Worm (Caenorhabditis elegans): ENCODE measurements around the gene Y54G9A.5.
A peak's percentile ranks its signal among the peaks of the same experiment; 100 is the strongest.

Y54G9A.5 gene

ce11 chrII:13756232-13756631, 33.4 kb downstream of the Y54G9A.5 start (continued):
- no peak for TF ChIP-seq ceh-44 (GFP tag; IDR thresholded peaks at IDR 0.05)
- TF ChIP-seq mes-2 (tag; optimal IDR thresholded peaks at IDR 0.05; ENCODE audit: poor library complexity, severe bottlenecking): peak; percentile 30
- TF ChIP-seq lin-39 (tag; optimal IDR thresholded peaks at IDR 0.05): no peak
- no peak for TF ChIP-seq nhr-77 (tag; optimal IDR thresholded peaks at IDR 0.05)
- no peak for TF ChIP-seq mxl-2 (GFP tag; conservative IDR thresholded peaks at IDR 0.05)
- no peak for TF ChIP-seq daf-16 (GFP tag; optimal IDR thresholded peaks at IDR 0.05)
- TF ChIP-seq daf-16 (tag; optimal IDR thresholded peaks at IDR 0.05): no peak
- TF ChIP-seq Y105C5A.15 (GFP tag; IDR thresholded peaks at IDR 0.05): no peak
- no peak for TF ChIP-seq ceh-28 (tag; optimal IDR thresholded peaks at IDR 0.05)
- TF ChIP-seq lin-1 (GFP tag; IDR thresholded peaks at IDR 0.05): no peak
- no peak for TF ChIP-seq mdt-29 (GFP tag; IDR thresholded peaks at IDR 0.05)
- no peak for TF ChIP-seq unc-130 (GFP tag; optimal IDR thresholded peaks at IDR 0.05)
- TF ChIP-seq egl-43 (GFP tag; IDR thresholded peaks at IDR 0.05): no peak
- TF ChIP-seq jun-1 (tag; optimal IDR thresholded peaks at IDR 0.05): no peak
- no peak for TF ChIP-seq ZK546.5 (tag; optimal IDR thresholded peaks at IDR 0.05)
- TF ChIP-seq nhr-6 (tag; optimal IDR thresholded peaks at IDR 0.05): no peak
- TF ChIP-seq ztf-7 (tag; optimal IDR thresholded peaks at IDR 0.05): no peak
- no peak for TF ChIP-seq spr-1 (tag; optimal IDR thresholded peaks at IDR 0.05)
- peak in 1 of 2 experiments; percentile 46 for TF ChIP-seq lsy-2 (tag; optimal IDR thresholded peaks at IDR 0.05)
- no peak for TF ChIP-seq nhr-48 (tag; optimal IDR thresholded peaks at IDR 0.05)
- no peak for TF ChIP-seq vab-7 (GFP tag; IDR thresholded peaks at IDR 0.05)
- TF ChIP-seq fkh-10 (GFP tag; optimal IDR thresholded peaks at IDR 0.05): no peak
- TF ChIP-seq arid-1 (GFP tag; conservative IDR thresholded peaks at IDR 0.05): no peak
- no peak for TF ChIP-seq F37D6.2 (tag; optimal IDR thresholded peaks at IDR 0.05)
- 0 out of 2 replicates have a peak, but pooled peaks have one; percentile 19 for TF ChIP-seq hmg-1.1 (GFP tag; IDR thresholded peaks at IDR 0.05)

ce11 chrII:13758108-13758507, 35.3 kb downstream of the Y54G9A.5 start, which contains the start of gene arrd-13:
arrd-13 (plus strand) TSS chrII:13758408.
- TF ChIP-seq ZK546.5 (tag; optimal IDR thresholded peaks at IDR 0.05) (no peak), saeg-2 (GFP tag; IDR thresholded peaks at IDR 0.05) (no peak), vab-7 (GFP tag; IDR thresholded peaks at IDR 0.05) (no peak), lin-13 (GFP tag; optimal IDR thresholded peaks at IDR 0.05) (no peak), R02D3.7 (tag; optimal IDR thresholded peaks at IDR 0.05) (no peak), jun-1 (tag; optimal IDR thresholded peaks at IDR 0.05) (no peak), nhr-11 (tag; optimal IDR thresholded peaks at IDR 0.05) (no peak), egl-43 (GFP tag; IDR thresholded peaks at IDR 0.05) (no peak), unc-130 (GFP tag; optimal IDR thresholded peaks at IDR 0.05) (no peak), F49E8.2 (tag; optimal IDR thresholded peaks at IDR 0.05; ENCODE audit: borderline replicate concordance) (no peak), dmd-9 (GFP tag; IDR thresholded peaks at IDR 0.05) (no peak), Y5F2A.4 (GFP tag; optimal IDR thresholded peaks at IDR 0.05) (no peak), hlh-30 (tag; optimal IDR thresholded peaks at IDR 0.05; ENCODE audit: insufficient read depth) (no peak)

ce11 chrII:13763009-13763468, 40.2 kb downstream of the Y54G9A.5 start, which contains the start of gene arrd-11:
arrd-11 (plus strand) TSS chrII:13763418.
- no peak for TF ChIP-seq daf-16 (GFP tag; optimal IDR thresholded peaks at IDR 0.05)
- TF ChIP-seq daf-16 (tag; optimal IDR thresholded peaks at IDR 0.05): peak; percentile 89
- TF ChIP-seq nhr-77 (tag; optimal IDR thresholded peaks at IDR 0.05): no peak
- no peak for TF ChIP-seq Y75B8A.6 (GFP tag; IDR thresholded peaks at IDR 0.05)

- TF ChIP-seq daf-8 (GFP tag; IDR thresholded peaks at IDR 0.05) (no peak), ceh-82 (tag; optimal IDR thresholded peaks at IDR 0.05) (no peak), gei-8 (GFP tag; optimal IDR thresholded peaks at IDR 0.05) (no peak), cey-2 (tag; optimal IDR thresholded peaks at IDR 0.05; ENCODE audit: borderline replicate concordance, insufficient read depth) (no peak), mdt-29 (GFP tag; IDR thresholded peaks at IDR 0.05) (no peak), saeg-2 (GFP tag; IDR thresholded peaks at IDR 0.05) (no peak), daf-12 (tag; optimal IDR thresholded peaks at IDR 0.05) (no peak), nhr-111 (GFP tag; optimal IDR thresholded peaks at IDR 0.05) (no peak), dmd-9 (GFP tag; IDR thresholded peaks at IDR 0.05) (no peak), hmg-1.1 (GFP tag; IDR thresholded peaks at IDR 0.05) (no peak), spr-3 (GFP tag; optimal IDR thresholded peaks at IDR 0.05) (no peak), mdl-1 (tag; optimal IDR thresholded peaks at IDR 0.05) (no peak), egl-43 (GFP tag; IDR thresholded peaks at IDR 0.05) (no peak), zip-2 (tag; optimal IDR thresholded peaks at IDR 0.05) (no peak), lin-13 (GFP tag; optimal IDR thresholded peaks at IDR 0.05) (no peak), lin-39 (tag; optimal IDR thresholded peaks at IDR 0.05) (no peak), nhr-48 (tag; optimal IDR thresholded peaks at IDR 0.05) (no peak), attf-4 (tag; optimal IDR thresholded peaks at IDR 0.05) (no peak), zip-11 (GFP tag; IDR thresholded peaks at IDR 0.05) (no peak), hlh-30 (tag; optimal IDR thresholded peaks at IDR 0.05; ENCODE audit: insufficient read depth) (no peak)
Measured at ce11 chrII:13765952-13766351, 43.1 kb downstream of the Y54G9A.5 start, which contains the start of gene arrd-12. arrd-12 (plus strand) TSS chrII:13766252.
